Fruit fly (Drosophila melanogaster) whole organism, embryonic: ENCODE data around the gene CG33654.

Experiments used
- CG10147 ChIP-seq: fragments of 200-800 bp; sonication (Bioruptor generic); optimal IDR thresholded peaks from 2 replicates; lab custom pipeline; 2019; ENCODE audit warnings: missing biosample characterization, mild to moderate bottlenecking, missing genetic modification characterization, moderate library complexity
- CG10209 ChIP-seq: fragments of 200-800 bp; sonication (Bioruptor generic); optimal IDR thresholded peaks from 3 replicates; lab custom pipeline; 2017; ENCODE audit warnings: missing biosample characterization, mild to moderate bottlenecking, missing genetic modification characterization, missing genetic modification reagents
- CG11247 ChIP-seq: fragments of 200-800 bp; sonication (Bioruptor generic); IDR thresholded peaks from 2 replicates; pipeline ENCODE4 v1.3.6; 2022; ENCODE audit warnings: missing biosample characterization, missing genetic modification characterization
- CG11560 ChIP-seq: fragments of 200-800 bp; sonication (Bioruptor generic); IDR thresholded peaks from 3 replicates; pipeline ENCODE4 v1.3.6; 2022; ENCODE audit warnings: missing biosample characterization, missing genetic modification characterization
- CG11695 ChIP-seq: fragments of 200-800 bp; sonication (Bioruptor generic); IDR thresholded peaks from 3 replicates; pipeline ENCODE4 v1.3.6; 2022; ENCODE audit warnings: missing biosample characterization, missing genetic modification characterization
- CG12659 ChIP-seq: fragments of 200-800 bp; sonication (Bioruptor generic); optimal IDR thresholded peaks from 3 replicates; lab custom pipeline; 2017; ENCODE audit warnings: mild to moderate bottlenecking, missing biosample characterization, missing genetic modification reagents, missing genetic modification characterization
- CG12769 ChIP-seq: fragments of 200-800 bp; sonication (Bioruptor generic); optimal IDR thresholded peaks from 2 replicates; lab custom pipeline; 2019; ENCODE audit warnings: missing biosample characterization, mild to moderate bottlenecking, missing genetic modification characterization, moderate library complexity
- CG14014 ChIP-seq: fragments of 200-800 bp; sonication (Bioruptor generic); IDR thresholded peaks from 2 replicates; pipeline ENCODE4 v1.3.6; 2022; ENCODE audit warnings: missing biosample characterization, missing genetic modification characterization
- CG15479 ChIP-seq: fragments of 200-800 bp; sonication (Bioruptor generic); optimal IDR thresholded peaks from 3 replicates; lab custom pipeline; 2019; ENCODE audit warnings: missing biosample characterization, mild to moderate bottlenecking, missing genetic modification characterization, moderate library complexity
- CG16813 ChIP-seq: fragments of 200-800 bp; sonication (Bioruptor generic); IDR thresholded peaks from 3 replicates; pipeline ENCODE4 v1.3.6; 2022; ENCODE audit warnings: missing biosample characterization, missing genetic modification characterization; ENCODE audit not compliant: partially characterized antibody
- CG16863 ChIP-seq: fragments of 200-800 bp; sonication (Bioruptor generic); optimal IDR thresholded peaks from 3 replicates; lab custom pipeline; 2016; ENCODE audit warnings: missing biosample characterization, missing genetic modification characterization
- CG3163 ChIP-seq: fragments of 200-800 bp; sonication (Bioruptor generic); optimal IDR thresholded peaks from 3 replicates; lab custom pipeline; 2016; ENCODE audit warnings: missing biosample characterization, missing genetic modification characterization
- CG32767 ChIP-seq: fragments of 200-800 bp; sonication (Bioruptor generic); IDR thresholded peaks from 2 replicates; pipeline ENCODE4 v1.3.6; 2022; ENCODE audit warnings: missing biosample characterization, missing genetic modification characterization
- CG4282 ChIP-seq: fragments of 200-800 bp; sonication (Bioruptor generic); optimal IDR thresholded peaks from 2 replicates; lab custom pipeline; 2016; ENCODE audit warnings: missing biosample characterization, missing genetic modification characterization
- CG7786 ChIP-seq: fragments of 200-800 bp; sonication (Bioruptor generic); optimal IDR thresholded peaks from 2 replicates; lab custom pipeline; 2016; ENCODE audit warnings: missing biosample characterization, missing genetic modification characterization
- CG7839 ChIP-seq: fragments of 200-800 bp; sonication (Bioruptor generic); optimal IDR thresholded peaks from 3 replicates; lab custom pipeline; 2018; ENCODE audit warnings: missing biosample characterization, mild to moderate bottlenecking, missing genetic modification characterization, moderate library complexity
- CG8281 ChIP-seq: fragments of 200-800 bp; sonication (Bioruptor generic); optimal IDR thresholded peaks from 2 replicates; lab custom pipeline; 2018; ENCODE audit warnings: missing biosample characterization, mild to moderate bottlenecking, missing genetic modification characterization, moderate library complexity
- CG8944 ChIP-seq: fragments of 200-800 bp; sonication (Bioruptor generic); optimal IDR thresholded peaks from 3 replicates; lab custom pipeline; 2016; ENCODE audit warnings: missing biosample characterization, missing genetic modification characterization
- CG9727 ChIP-seq: fragments of 200-800 bp; sonication (Bioruptor generic); optimal IDR thresholded peaks from 3 replicates; lab custom pipeline; 2017; ENCODE audit warnings: missing biosample characterization, mild to moderate bottlenecking, missing genetic modification characterization
- CkIIα-i1 ChIP-seq: fragments of 200-800 bp; sonication (Bioruptor generic); IDR thresholded peaks from 2 replicates; pipeline ENCODE4 v1.3.6; 2022; ENCODE audit warnings: missing biosample characterization, missing genetic modification characterization
- CoRest ChIP-seq: fragments of 200-800 bp; sonication (Bioruptor generic); optimal IDR thresholded peaks from 3 replicates; lab custom pipeline; 2018; ENCODE audit warnings: missing biosample characterization, mild to moderate bottlenecking, missing genetic modification characterization, moderate library complexity
- D19B ChIP-seq: fragments of 200-800 bp; sonication (Bioruptor generic); optimal IDR thresholded peaks from 2 replicates; lab custom pipeline; 2017; ENCODE audit warnings: missing biosample characterization, mild to moderate bottlenecking, missing genetic modification characterization
- Deaf1 ChIP-seq: fragments of 200-800 bp; optimal IDR thresholded peaks from 3 replicates; lab custom pipeline; 2019; ENCODE audit warnings: missing biosample characterization, mild to moderate bottlenecking, missing genetic modification characterization, moderate library complexity
- Dip3 ChIP-seq: fragments of 200-800 bp; sonication (Bioruptor generic); optimal IDR thresholded peaks from 3 replicates; lab custom pipeline; 2016; ENCODE audit warnings: missing biosample characterization, missing genetic modification characterization
- Doc2 ChIP-seq: fragments of 200-800 bp; sonication (Bioruptor generic); IDR thresholded peaks from 2 replicates; pipeline ENCODE4 v1.3.6; 2022; ENCODE audit warnings: missing biosample characterization, missing genetic modification characterization
- Doc3 ChIP-seq: fragments of 200-800 bp; sonication (Bioruptor generic); IDR thresholded peaks from 3 replicates; pipeline ENCODE4 v1.3.6; 2022; ENCODE audit warnings: missing biosample characterization, missing genetic modification characterization; ENCODE audit not compliant: partially characterized antibody
- H2.0 ChIP-seq: fragments of 200-800 bp; sonication (Bioruptor generic); IDR thresholded peaks from 2 replicates; pipeline ENCODE4 v1.3.6; 2022; ENCODE audit warnings: missing biosample characterization, missing genetic modification characterization
- HmgZ ChIP-seq: fragments of 200-800 bp; sonication (Bioruptor generic); optimal IDR thresholded peaks from 2 replicates; lab custom pipeline; 2018; ENCODE audit warnings: missing biosample characterization, mild to moderate bottlenecking, missing genetic modification characterization
- MBD-R2 ChIP-seq: fragments of 200-800 bp; sonication (Bioruptor generic); IDR thresholded peaks from 2 replicates; pipeline ENCODE4 v1.3.6; 2022; ENCODE audit warnings: missing biosample characterization, missing genetic modification characterization
- Ssrp ChIP-seq: fragments of 200-800 bp; sonication (Bioruptor generic); optimal IDR thresholded peaks from 2 replicates; lab custom pipeline; 2018; ENCODE audit warnings: missing biosample characterization, mild to moderate bottlenecking, missing genetic modification characterization, moderate library complexity
- Stat92E ChIP-seq, 3 experiments: fragments of >200 bp in 2 of 3; fragments of 200-800 bp in 1 of 3; sonication (Bioruptor generic) in 1 of 3; optimal IDR thresholded peaks; 2 replicates each; lab custom pipeline; 2017 to 2019; ENCODE audit warnings: missing biosample characterization in 3 of 3, missing genetic modification characterization in 3 of 3, mild to moderate bottlenecking in 1 of 3, moderate library complexity in 1 of 3
- Vsx1 ChIP-seq: fragments of 200-800 bp; sonication (Bioruptor generic); optimal IDR thresholded peaks from 2 replicates; lab custom pipeline; 2017; ENCODE audit warnings: missing biosample characterization, mild to moderate bottlenecking, missing genetic modification characterization, missing genetic modification reagents
- Xbp1 ChIP-seq: fragments of 200-800 bp; sonication (Bioruptor generic); optimal IDR thresholded peaks from 3 replicates; lab custom pipeline; 2016; ENCODE audit warnings: missing biosample characterization, mild to moderate bottlenecking, missing genetic modification characterization
- ap ChIP-seq: fragments of 200-800 bp; sonication (Bioruptor generic); IDR thresholded peaks from 2 replicates; pipeline ENCODE4 v1.3.6; 2022; ENCODE audit warnings: missing biosample characterization, missing genetic modification characterization
- bab2 ChIP-seq: fragments of 200-800 bp; sonication (Bioruptor generic); optimal IDR thresholded peaks from 2 replicates; lab custom pipeline; 2016; ENCODE audit warnings: missing biosample characterization, missing genetic modification characterization
- cas ChIP-seq: fragments of 200-800 bp; sonication (Bioruptor generic); IDR thresholded peaks from 2 replicates; pipeline ENCODE4 v1.3.6; 2022; ENCODE audit warnings: missing biosample characterization, missing genetic modification characterization
- dm ChIP-seq: fragments of 200-800 bp; sonication (Bioruptor generic); optimal IDR thresholded peaks from 3 replicates; lab custom pipeline; 2016; ENCODE audit warnings: missing biosample characterization, missing genetic modification characterization
- eyg ChIP-seq: fragments of 200-800 bp; sonication (Bioruptor generic); optimal IDR thresholded peaks from 3 replicates; lab custom pipeline; 2016; ENCODE audit warnings: missing biosample characterization, missing genetic modification characterization
- fd96Cb ChIP-seq: fragments of 200-800 bp; sonication (Bioruptor generic); optimal IDR thresholded peaks from 2 replicates; lab custom pipeline; 2018; ENCODE audit warnings: missing biosample characterization, mild to moderate bottlenecking, missing genetic modification characterization, moderate library complexity
- knrl ChIP-seq: fragments of 200-800 bp; sonication (Bioruptor generic); IDR thresholded peaks from 3 replicates; pipeline ENCODE4 v1.3.6; 2022; ENCODE audit warnings: missing biosample characterization, missing genetic modification characterization; ENCODE audit not compliant: partially characterized antibody
- sc ChIP-seq, 3 experiments: fragments of >200 bp in 2 of 3; fragments of 200-800 bp in 1 of 3; sonication (Bioruptor generic) in 1 of 3; optimal IDR thresholded peaks; 2 replicates in 2 of 3; 3 replicates in 1 of 3; lab custom pipeline; 2017; ENCODE audit warnings: mild to moderate bottlenecking in 1 of 3, missing biosample characterization in 1 of 3, missing genetic modification characterization in 1 of 3, missing genetic modification reagents in 1 of 3
- sqz ChIP-seq: fragments of 200-800 bp; sonication (Bioruptor generic); optimal IDR thresholded peaks from 3 replicates; lab custom pipeline; 2018; ENCODE audit warnings: missing biosample characterization, mild to moderate bottlenecking, missing genetic modification characterization
- ssp ChIP-seq: fragments of 200-800 bp; sonication (Bioruptor generic); IDR thresholded peaks from 2 replicates; pipeline ENCODE4 v1.3.6; 2022; ENCODE audit warnings: missing biosample characterization, missing genetic modification characterization
- stc ChIP-seq: fragments of 200-800 bp; sonication (Bioruptor generic); IDR thresholded peaks from 2 replicates; pipeline ENCODE4 v1.3.6; 2022; ENCODE audit warnings: missing biosample characterization, missing genetic modification characterization
- stwl ChIP-seq: fragments of 200-800 bp; sonication (Bioruptor generic); optimal IDR thresholded peaks from 3 replicates; lab custom pipeline; 2018; ENCODE audit warnings: missing biosample characterization, mild to moderate bottlenecking, missing genetic modification characterization, moderate library complexity
- sug ChIP-seq: fragments of 200-800 bp; optimal IDR thresholded peaks from 2 replicates; lab custom pipeline; 2019; ENCODE audit warnings: missing biosample characterization, mild to moderate bottlenecking, missing genetic modification characterization, moderate library complexity
- tap ChIP-seq: fragments of 200-800 bp; optimal IDR thresholded peaks from 3 replicates; lab custom pipeline; 2019; ENCODE audit warnings: missing biosample characterization, mild to moderate bottlenecking, missing genetic modification characterization, moderate library complexity
- tio ChIP-seq: fragments of 200-800 bp; sonication (Bioruptor generic); optimal IDR thresholded peaks from 2 replicates; lab custom pipeline; 2017; ENCODE audit warnings: missing biosample characterization, missing genetic modification characterization, inconsistent platforms
- wdn ChIP-seq: fragments of 200-800 bp; sonication (Bioruptor generic); IDR thresholded peaks from 2 replicates; pipeline ENCODE4 v1.3.6; 2022; ENCODE audit warnings: missing biosample characterization, missing genetic modification characterization

The CG33654 gene

dm6 chr3R:9626880-9627401, 43.9 kb upstream of the CG33654 start, which contains the start of the genes CG9427 and CG8319 (continued):
- TF ChIP-seq cas (GFP tag; lab: Robert Waterston, UW) (no peak), H2.0 (GFP tag; lab: Robert Waterston, UW) (peak; percentile 18; the same call in 1 of the 2 replicates), CG8944 (GFP tag; lab: Kevin White, UChicago) (peak; percentile 34), CG7839 (tag; lab: Kevin White, UChicago) (peak; percentile 51), CG9727 (peak; percentile 71), CG10209 (GFP tag; lab: Kevin White, UChicago) (peak; percentile 45), sug (tag; lab: Kevin White, UChicago) (peak; percentile 72), CG12769 (tag; lab: Kevin White, UChicago) (peak; percentile 37), eyg (no peak), fd96Cb (tag; lab: Kevin White, UChicago) (peak; percentile 13), CG8281 (tag; lab: Kevin White, UChicago) (no peak), D19B (GFP tag; lab: Kevin White, UChicago) (no peak), CG7786 (GFP tag; lab: Kevin White, UChicago) (peak; percentile 33), ap (GFP tag; lab: Robert Waterston, UW) (no peak; the same call in 1 of the 2 replicates), stc (GFP tag; lab: Robert Waterston, UW) (no peak), CG11695 (GFP tag; lab: Robert Waterston, UW) (no peak), stwl (tag; lab: Kevin White, UChicago) (peak; percentile 71), Deaf1 (tag; lab: Kevin White, UChicago) (peak; percentile 49), MBD-R2 (GFP tag; lab: Robert Waterston, UW) (peak; percentile 64), wdn (no peak), CG11560 (tag; lab: Robert Waterston, UW) (no peak), CG10147 (GFP tag; lab: Kevin White, UChicago) (peak; percentile 70), CkIIα-i1 (no peak), sc (optimal IDR thresholded peaks at IDR 0.05; lab: Kevin White, UChicago) (no peak), sc (GFP tag; optimal IDR thresholded peaks at IDR 0.05; lab: Kevin White, UChicago) (no peak), sqz (no peak), tap (tag; lab: Kevin White, UChicago) (peak; percentile 41), Doc2 (GFP tag; lab: Robert Waterston, UW) (no peak), CG32767 (GFP tag; lab: Robert Waterston, UW) (no peak; the same call in 1 of the 2 replicates), CG16813 (GFP tag; lab: Robert Waterston, UW) (peak; percentile 77), CG4282 (GFP tag; lab: Kevin White, UChicago) (no peak), Doc3 (GFP tag; lab: Robert Waterston, UW) (peak; percentile 92), CG16863 (GFP tag; lab: Kevin White, UChicago) (peak; percentile 49), Stat92E (GFP tag; optimal IDR thresholded peaks at IDR 0.05; lab: Kevin White, UChicago) (peak in 1 of 3 experiments; percentile 31), CG14014 (GFP tag; lab: Robert Waterston, UW) (peak; percentile 51; the same call in 1 of the 2 replicates), CG12659 (GFP tag; lab: Kevin White, UChicago) (peak; percentile 71), knrl (GFP tag; lab: Robert Waterston, UW) (peak; percentile 87), Ssrp (tag; lab: Kevin White, UChicago) (peak; percentile 49), CoRest (tag; lab: Kevin White, UChicago) (peak; percentile 76), ssp (GFP tag; lab: Robert Waterston, UW) (peak; percentile 56), bab2 (GFP tag; lab: Kevin White, UChicago) (peak; percentile 42), CG15479 (GFP tag; lab: Kevin White, UChicago) (no peak), Xbp1 (GFP tag; lab: Kevin White, UChicago) (peak; percentile 75), dm (GFP tag; lab: Kevin White, UChicago) (peak; percentile 53), CG11247 (peak; percentile 38; the same call in 1 of the 2 replicates), Vsx1 (GFP tag; lab: Kevin White, UChicago) (no peak), tio (no peak), Dip3 (GFP tag; lab: Kevin White, UChicago) (peak; percentile 58), HmgZ (tag; lab: Kevin White, UChicago) (peak; percentile 69), CG3163 (GFP tag; lab: Kevin White, UChicago) (peak; percentile 10)
